Worm (Caenorhabditis elegans): ENCODE results near the gene T10F2.2.

ce11 chrIII:5173622-5174021 is 8.5 kb upstream of the T10F2.2 start, which contains the start of gene cid-1:
- TF ChIP-seq hmbx-1 (tag; optimal IDR thresholded peaks at IDR 0.05) (no peak), hnd-1 (tag; optimal IDR thresholded peaks at IDR 0.05) (no peak), F13C5.2 (tag; optimal IDR thresholded peaks at IDR 0.05) (no peak), flt-1 (GFP tag; IDR thresholded peaks at IDR 0.05) (no peak), ama-1 (optimal IDR thresholded peaks at IDR 0.05) (no peak), B0310.2 (tag; optimal IDR thresholded peaks at IDR 0.05) (no peak), scrt-1 (GFP tag; IDR thresholded peaks at IDR 0.05) (no peak), hmg-4 (GFP tag; optimal IDR thresholded peaks at IDR 0.05) (no peak), ceh-13 (GFP tag; optimal IDR thresholded peaks at IDR 0.05) (no peak), aly-1 (tag; optimal IDR thresholded peaks at IDR 0.05) (no peak), pes-1 (GFP tag; IDR thresholded peaks at IDR 0.05) (no peak), tra-4 (tag; optimal IDR thresholded peaks at IDR 0.05) (no peak)

All from whole organism, early embryonic.